Worm (Caenorhabditis elegans) whole organism, L1 larva: ENCODE results near the gene M153.5.

Experiments
- fkh-10 ChIP-seq: sonication (generic microtip); optimal IDR thresholded peaks from 2 replicates; lab custom pipeline; 2017; ENCODE audit warnings: missing biosample characterization, missing genetic modification reagents, missing genetic modification characterization
- fkh-8 ChIP-seq: sonication (generic microtip); optimal IDR thresholded peaks from 2 replicates; lab custom pipeline; 2016; ENCODE audit warnings: mild to moderate bottlenecking, missing genetic modification characterization, missing compliant biosample characterization

- TF ChIP-seq fkh-10 (GFP tag; lab: Kevin White, UChicago) (no peak), fkh-8 (tag; lab: Kevin White, UChicago) (no peak)
These were observed 37.8 kb downstream of the M153.5 start for ce11 chrX:12181606-12182005.
